Fruit fly (Drosophila melanogaster) whole organism, prepupa: Measurements from ENCODE around the gene Calr.
A peak's percentile ranks its signal among the peaks of the same experiment; 100 is the strongest.

Experiments used
- CG10669 ChIP-seq: fragments of 200-800 bp; sonication (Bioruptor generic); optimal IDR thresholded peaks from 3 replicates; lab custom pipeline; 2018; ENCODE audit warnings: missing biosample characterization, mild to moderate bottlenecking, missing genetic modification characterization, moderate library complexity
- CG11294 ChIP-seq: fragments of 200-800 bp; sonication (Bioruptor generic); IDR thresholded peaks from 2 replicates; pipeline ENCODE4 v1.3.6; 2022; ENCODE audit warnings: missing biosample characterization, missing genetic modification characterization
- CG11762 ChIP-seq: fragments of 200-800 bp; sonication (Bioruptor generic); optimal IDR thresholded peaks from 3 replicates; lab custom pipeline; 2016; ENCODE audit warnings: missing biosample characterization, missing genetic modification characterization; ENCODE audit not compliant: insufficient read depth
- CG11902 ChIP-seq: fragments of 200-800 bp; sonication (Bioruptor generic); optimal IDR thresholded peaks from 3 replicates; lab custom pipeline; 2016; ENCODE audit warnings: missing biosample characterization, missing genetic modification characterization
- CG1621 ChIP-seq: fragments of 200-800 bp; sonication (Bioruptor generic); optimal IDR thresholded peaks from 3 replicates; lab custom pipeline; 2018; ENCODE audit warnings: missing biosample characterization, mild to moderate bottlenecking, missing genetic modification characterization
- CG16779 ChIP-seq: fragments of 200-800 bp; sonication (Bioruptor generic); optimal IDR thresholded peaks from 3 replicates; lab custom pipeline; 2017; ENCODE audit warnings: missing biosample characterization, mild to moderate bottlenecking, missing genetic modification characterization
- CG3032 ChIP-seq: fragments of 200-800 bp; optimal IDR thresholded peaks from 2 replicates; lab custom pipeline; 2019; ENCODE audit warnings: missing biosample characterization, mild to moderate bottlenecking, missing genetic modification characterization, moderate library complexity
- CG31627 ChIP-seq: fragments of 200-800 bp; sonication (Bioruptor generic); optimal IDR thresholded peaks from 3 replicates; lab custom pipeline; 2016; ENCODE audit warnings: missing biosample characterization, missing genetic modification characterization
- CG34406 ChIP-seq: fragments of 200-800 bp; sonication (Bioruptor generic); optimal IDR thresholded peaks from 3 replicates; lab custom pipeline; 2016; ENCODE audit warnings: missing biosample characterization, missing genetic modification characterization
- CG3919 ChIP-seq: fragments of 200-800 bp; sonication (Bioruptor generic); optimal IDR thresholded peaks from 3 replicates; lab custom pipeline; 2016; ENCODE audit warnings: missing biosample characterization, missing genetic modification characterization
- CG4318 ChIP-seq: fragments of 200-800 bp; sonication (Bioruptor generic); optimal IDR thresholded peaks from 3 replicates; lab custom pipeline; 2017; ENCODE audit warnings: missing biosample characterization, mild to moderate bottlenecking, missing genetic modification characterization
- CG6276 ChIP-seq: fragments of 200-800 bp; sonication (Bioruptor generic); optimal IDR thresholded peaks from 2 replicates; lab custom pipeline; 2017; ENCODE audit warnings: missing biosample characterization, mild to moderate bottlenecking, missing genetic modification characterization
- CG6792 ChIP-seq: fragments of 200-800 bp; sonication (Bioruptor generic); optimal IDR thresholded peaks from 3 replicates; lab custom pipeline; 2016; ENCODE audit warnings: missing biosample characterization, missing genetic modification characterization
- CG8119 ChIP-seq: fragments of 200-800 bp; sonication (Bioruptor generic); IDR thresholded peaks from 3 replicates; pipeline ENCODE4 v1.3.6; 2022; ENCODE audit warnings: missing biosample characterization, missing genetic modification characterization
- CG8319 ChIP-seq: fragments of 200-800 bp; sonication (Bioruptor generic); optimal IDR thresholded peaks from 3 replicates; lab custom pipeline; 2016; ENCODE audit warnings: missing biosample characterization, missing genetic modification characterization
- CG8632 ChIP-seq: fragments of 200-800 bp; sonication (Bioruptor generic); optimal IDR thresholded peaks from 3 replicates; lab custom pipeline; 2016; ENCODE audit warnings: missing biosample characterization, missing genetic modification characterization
- CG9139 ChIP-seq: fragments of 200-800 bp; sonication (Bioruptor generic); optimal IDR thresholded peaks from 3 replicates; lab custom pipeline; 2017; ENCODE audit warnings: missing biosample characterization, mild to moderate bottlenecking, missing genetic modification characterization
- Eip75B ChIP-seq: fragments of 200-800 bp; sonication (Bioruptor generic); optimal IDR thresholded peaks from 3 replicates; lab custom pipeline; 2016; ENCODE audit warnings: missing biosample characterization, missing genetic modification characterization
- Eip78C ChIP-seq: fragments of 200-800 bp; sonication (Bioruptor generic); peaks from one replicate; lab custom pipeline; 2016; ENCODE audit warnings: missing biosample characterization, missing genetic modification characterization
- Eip93F ChIP-seq: fragments of 200-800 bp; sonication (Bioruptor generic); optimal IDR thresholded peaks from 2 replicates; lab custom pipeline; 2016; ENCODE audit warnings: missing biosample characterization, mild to moderate bottlenecking, missing genetic modification characterization
- Ets21C ChIP-seq: fragments of 200-800 bp; sonication (Bioruptor generic); optimal IDR thresholded peaks from 3 replicates; lab custom pipeline; 2016; ENCODE audit warnings: missing biosample characterization, missing genetic modification characterization
- Ets96B ChIP-seq: fragments of 200-800 bp; optimal IDR thresholded peaks from 2 replicates; lab custom pipeline; 2019; ENCODE audit warnings: missing biosample characterization, mild to moderate bottlenecking, missing genetic modification characterization, moderate library complexity
- Gug ChIP-seq: fragments of 200-800 bp; sonication (Bioruptor generic); IDR thresholded peaks from 2 replicates; pipeline ENCODE4 v1.3.6; 2022; ENCODE audit warnings: missing biosample characterization, missing genetic modification characterization
- Hr39 ChIP-seq: fragments of 200-800 bp; sonication (Bioruptor generic); optimal IDR thresholded peaks from 2 replicates; lab custom pipeline; 2016; ENCODE audit warnings: missing biosample characterization, missing genetic modification characterization
- Lpt ChIP-seq: fragments of 200-800 bp; sonication (Bioruptor generic); optimal IDR thresholded peaks from 3 replicates; lab custom pipeline; 2016; ENCODE audit warnings: missing biosample characterization, missing genetic modification characterization
- Met ChIP-seq: fragments of 200-800 bp; sonication (Bioruptor generic); optimal IDR thresholded peaks from 3 replicates; lab custom pipeline; 2016; ENCODE audit warnings: missing biosample characterization, missing genetic modification characterization
- OdsH ChIP-seq: fragments of 200-800 bp; sonication (Bioruptor generic); optimal IDR thresholded peaks from 3 replicates; lab custom pipeline; 2016; ENCODE audit warnings: missing biosample characterization, missing genetic modification characterization
- Smox ChIP-seq: fragments of 200-800 bp; sonication (Bioruptor generic); optimal IDR thresholded peaks from 3 replicates; lab custom pipeline; 2016; ENCODE audit warnings: missing biosample characterization, missing genetic modification characterization
- Sox102F ChIP-seq: fragments of 200-800 bp; sonication (Bioruptor generic); optimal IDR thresholded peaks from 2 replicates; lab custom pipeline; 2016; ENCODE audit warnings: missing biosample characterization, mild to moderate bottlenecking, missing genetic modification characterization
- Sox14 ChIP-seq: fragments of 200-800 bp; sonication (Bioruptor generic); optimal IDR thresholded peaks from 3 replicates; lab custom pipeline; 2016; ENCODE audit warnings: missing biosample characterization, missing genetic modification characterization
- Sox15 ChIP-seq: fragments of 200-800 bp; sonication (Bioruptor generic); optimal IDR thresholded peaks from 3 replicates; lab custom pipeline; 2016; ENCODE audit warnings: missing biosample characterization, missing genetic modification characterization
- achi ChIP-seq: fragments of 200-800 bp; sonication (Bioruptor generic); optimal IDR thresholded peaks from 3 replicates; lab custom pipeline; 2016; ENCODE audit warnings: missing biosample characterization, missing genetic modification characterization
- acj6 ChIP-seq: fragments of 200-800 bp; sonication (Bioruptor generic); optimal IDR thresholded peaks from 3 replicates; lab custom pipeline; 2016; ENCODE audit warnings: missing biosample characterization, missing genetic modification characterization
- cyc ChIP-seq: fragments of 200-800 bp; sonication (Bioruptor generic); optimal IDR thresholded peaks from 3 replicates; lab custom pipeline; 2016; ENCODE audit warnings: missing biosample characterization, missing genetic modification characterization
- dsx ChIP-seq: fragments of 200-800 bp; optimal IDR thresholded peaks from 3 replicates; lab custom pipeline; 2019; ENCODE audit warnings: missing biosample characterization, mild to moderate bottlenecking, missing genetic modification characterization, moderate library complexity; ENCODE audit not compliant: poor library complexity, severe bottlenecking
- eg ChIP-seq: fragments of 200-800 bp; sonication (Bioruptor generic); IDR thresholded peaks from 3 replicates; pipeline ENCODE4 v1.3.6; 2022; ENCODE audit warnings: missing biosample characterization, missing genetic modification characterization
- esn ChIP-seq: fragments of 200-800 bp; sonication (Bioruptor generic); optimal IDR thresholded peaks from 2 replicates; lab custom pipeline; 2016; ENCODE audit warnings: missing biosample characterization, mild to moderate bottlenecking, missing genetic modification characterization, moderate library complexity
- fd59A ChIP-seq: fragments of 200-800 bp; sonication (Bioruptor generic); optimal IDR thresholded peaks from 2 replicates; lab custom pipeline; 2017; ENCODE audit warnings: missing biosample characterization, mild to moderate bottlenecking, missing genetic modification characterization, missing genetic modification reagents
- fd85E ChIP-seq: fragments of 200-800 bp; sonication (Bioruptor generic); optimal IDR thresholded peaks from 3 replicates; lab custom pipeline; 2016; ENCODE audit warnings: missing biosample characterization, missing genetic modification characterization
- fkh ChIP-seq: fragments of 200-800 bp; sonication (Bioruptor generic); optimal IDR thresholded peaks from 3 replicates; lab custom pipeline; 2017; ENCODE audit warnings: missing biosample characterization, mild to moderate bottlenecking, missing genetic modification characterization, moderate library complexity
- lz ChIP-seq: fragments of 200-800 bp; sonication (Bioruptor generic); optimal IDR thresholded peaks from 3 replicates; lab custom pipeline; 2016; ENCODE audit warnings: missing biosample characterization, missing genetic modification characterization
- net ChIP-seq: fragments of 200-800 bp; sonication (Bioruptor generic); optimal IDR thresholded peaks from 3 replicates; lab custom pipeline; 2016; ENCODE audit warnings: missing biosample characterization, missing genetic modification characterization
- salr ChIP-seq, 2 experiments: fragments of 200-800 bp; sonication (Bioruptor generic); optimal IDR thresholded peaks; 3 replicates each; lab custom pipeline; 2016 to 2018; ENCODE audit warnings: missing biosample characterization in 2 of 2, missing genetic modification characterization in 2 of 2, mild to moderate bottlenecking in 1 of 2
- spab ChIP-seq: fragments of 200-800 bp; sonication (Bioruptor generic); optimal IDR thresholded peaks from 2 replicates; lab custom pipeline; 2017; ENCODE audit warnings: missing biosample characterization, mild to moderate bottlenecking, missing genetic modification characterization, missing genetic modification reagents
- ss ChIP-seq, 2 experiments: fragments of 200-800 bp; sonication (Bioruptor generic); optimal IDR thresholded peaks; 2 replicates in 1 of 2; 3 replicates in 1 of 2; lab custom pipeline; 2017 to 2018; ENCODE audit warnings: mild to moderate bottlenecking in 2 of 2, missing biosample characterization in 2 of 2, missing genetic modification characterization in 2 of 2, moderate library complexity in 1 of 2
- svp ChIP-seq: fragments of 200-800 bp; sonication (Bioruptor generic); peaks from one replicate; lab custom pipeline; 2016; ENCODE audit warnings: missing biosample characterization, missing genetic modification characterization
- topi ChIP-seq: fragments of 200-800 bp; sonication (Bioruptor generic); optimal IDR thresholded peaks from 3 replicates; lab custom pipeline; 2016; ENCODE audit warnings: missing biosample characterization, missing genetic modification characterization

Calr gene

dm6 chr3R:9628607-9629006, 2.0 kb downstream of the Calr start:
- TF ChIP-seq svp (GFP tag; lab: Kevin White, UChicago) (no peak), Ets96B (tag; lab: Kevin White, UChicago) (no peak), fkh (peak; percentile 86), Met (GFP tag; lab: Kevin White, UChicago) (no peak), Eip78C (peak; percentile 32), CG16779 (no peak)

dm6 chr3R:9628036-9628435, 2.6 kb downstream of the Calr start:
- TF ChIP-seq eg (GFP tag; lab: Robert Waterston, UW) = 0 out of 3 replicates have a peak, but pooled peaks have one; percentile 20
- TF ChIP-seq Hr39 (GFP tag; lab: Kevin White, UChicago) = no peak

dm6 chr3R:9626880-9627401, 3.7 kb downstream of the Calr start, which contains the start of the genes CG9427 and CG8319:
Gene CG9427 (minus strand): TSS chr3R:9626930.
Gene CG8319 (plus strand): TSS chr3R:9627321.
- peak; percentile 29 for TF ChIP-seq Eip93F (GFP tag; lab: Kevin White, UChicago)
- TF ChIP-seq esn (GFP tag; lab: Kevin White, UChicago) = peak; percentile 80
- peak; percentile 53 for TF ChIP-seq OdsH (GFP tag; lab: Kevin White, UChicago)
- TF ChIP-seq ss (GFP tag; optimal IDR thresholded peaks at IDR 0.05; lab: Kevin White, UChicago) = no peak
- no peak for TF ChIP-seq spab
- peak; percentile 21 for TF ChIP-seq achi
- TF ChIP-seq Lpt (GFP tag; lab: Kevin White, UChicago) = no peak
- no peak for TF ChIP-seq CG6276 (GFP tag; lab: Kevin White, UChicago)
- TF ChIP-seq acj6 (GFP tag; lab: Kevin White, UChicago) = no peak
- no peak for TF ChIP-seq CG9139 (GFP tag; lab: Kevin White, UChicago)
- peak; percentile 97 for TF ChIP-seq Sox14 (GFP tag; lab: Kevin White, UChicago)
- peak; percentile 63 for TF ChIP-seq Met (GFP tag; lab: Kevin White, UChicago)
- no peak for TF ChIP-seq fd59A (GFP tag; lab: Kevin White, UChicago)
- peak; percentile 46 for TF ChIP-seq CG6792
- TF ChIP-seq CG16779 = no peak
- TF ChIP-seq Eip78C = peak; percentile 89
- no peak for TF ChIP-seq dsx (GFP tag; lab: Kevin White, UChicago)
- TF ChIP-seq Hr39 (GFP tag; lab: Kevin White, UChicago) = peak; percentile 55
- no peak for TF ChIP-seq CG10669 (GFP tag; lab: Kevin White, UChicago)
- TF ChIP-seq CG8319 (GFP tag; lab: Kevin White, UChicago) = no peak
- no peak for TF ChIP-seq Sox15 (GFP tag; lab: Kevin White, UChicago)
- no peak for TF ChIP-seq Gug (GFP tag; lab: Robert Waterston, UW)
- TF ChIP-seq lz (GFP tag; lab: Kevin White, UChicago) = peak; percentile 68
- TF ChIP-seq cyc (GFP tag; lab: Kevin White, UChicago) = peak; percentile 63
- TF ChIP-seq Smox (GFP tag; lab: Kevin White, UChicago) = peak; percentile 66
- TF ChIP-seq Ets21C (GFP tag; lab: Kevin White, UChicago) = no peak
- peak; percentile 21 for TF ChIP-seq CG34406
- TF ChIP-seq eg (GFP tag; lab: Robert Waterston, UW) = 0 out of 3 replicates have a peak, but pooled peaks have one; percentile 29
- TF ChIP-seq CG8632 (GFP tag; lab: Kevin White, UChicago) = no peak
- peak; percentile 52 for TF ChIP-seq Sox102F (GFP tag; lab: Kevin White, UChicago)
- no peak for TF ChIP-seq salr (GFP tag; optimal IDR thresholded peaks at IDR 0.05; lab: Kevin White, UChicago)
- TF ChIP-seq CG1621 (tag; lab: Kevin White, UChicago) = peak; percentile 6
- peak; percentile 63 for TF ChIP-seq topi (GFP tag; lab: Kevin White, UChicago)
- no peak for TF ChIP-seq fd85E
- TF ChIP-seq net (GFP tag; lab: Kevin White, UChicago) = no peak
- TF ChIP-seq CG11762 (GFP tag; lab: Kevin White, UChicago) = no peak
- no peak for TF ChIP-seq CG8119 (GFP tag; lab: Robert Waterston, UW)
- TF ChIP-seq CG4318 (GFP tag; lab: Kevin White, UChicago) = no peak
- peak; percentile 45 for TF ChIP-seq CG3032 (tag; lab: Kevin White, UChicago)
- TF ChIP-seq CG11294 (GFP tag; lab: Robert Waterston, UW) = no peak
- TF ChIP-seq CG3919 (GFP tag; lab: Kevin White, UChicago) = peak; percentile 52
- peak; percentile 10 for TF ChIP-seq CG11902 (GFP tag; lab: Kevin White, UChicago)
- peak; percentile 66 for TF ChIP-seq Eip75B (GFP tag; lab: Kevin White, UChicago)
- TF ChIP-seq CG31627 (GFP tag; lab: Kevin White, UChicago) = peak; percentile 70
